Worm (Caenorhabditis elegans): ENCODE measurements around the gene mff-1.
A peak's percentile ranks its signal among the peaks of the same experiment; 100 is the strongest.

mff-1 gene

DNA sequence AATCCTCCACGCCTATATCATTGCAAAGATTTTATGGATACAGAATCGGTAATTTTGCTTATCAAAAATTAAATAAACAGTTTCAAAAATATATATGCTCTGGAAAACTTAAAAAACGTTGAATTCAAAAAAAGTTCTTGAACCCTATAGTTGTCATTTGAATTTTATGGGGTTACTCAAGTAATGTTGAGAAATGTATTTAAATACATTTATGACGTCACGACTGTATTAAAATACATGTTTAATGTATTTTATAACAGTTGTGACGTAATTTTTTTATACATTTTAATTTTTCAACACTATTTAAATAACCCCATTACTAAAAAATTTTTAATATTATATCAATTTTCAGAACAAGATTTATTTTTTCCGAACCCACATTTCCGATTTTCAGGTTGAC lies 9.1 kb upstream of the mff-1 start:
- no peak for TF ChIP-seq T22C8.4 (GFP tag; IDR thresholded peaks at IDR 0.05)
- TF ChIP-seq tab-1 (GFP tag; IDR thresholded peaks at IDR 0.05) = no peak
- TF ChIP-seq ztf-23 (GFP tag; IDR thresholded peaks at IDR 0.05) = no peak
- TF ChIP-seq ref-1 (GFP tag; conservative IDR thresholded peaks at IDR 0.05) = no peak
- no peak for TF ChIP-seq klf-2 (GFP tag; conservative IDR thresholded peaks at IDR 0.05)
- no peak for TF ChIP-seq cog-1 (tag; optimal IDR thresholded peaks at IDR 0.05)
- TF ChIP-seq ztf-29 (GFP tag; IDR thresholded peaks at IDR 0.05) = no peak
- TF ChIP-seq flt-1 (GFP tag; IDR thresholded peaks at IDR 0.05) = no peak
- no peak for TF ChIP-seq med-1 (GFP tag; optimal IDR thresholded peaks at IDR 0.05; ENCODE audit: insufficient read depth)

DNA sequence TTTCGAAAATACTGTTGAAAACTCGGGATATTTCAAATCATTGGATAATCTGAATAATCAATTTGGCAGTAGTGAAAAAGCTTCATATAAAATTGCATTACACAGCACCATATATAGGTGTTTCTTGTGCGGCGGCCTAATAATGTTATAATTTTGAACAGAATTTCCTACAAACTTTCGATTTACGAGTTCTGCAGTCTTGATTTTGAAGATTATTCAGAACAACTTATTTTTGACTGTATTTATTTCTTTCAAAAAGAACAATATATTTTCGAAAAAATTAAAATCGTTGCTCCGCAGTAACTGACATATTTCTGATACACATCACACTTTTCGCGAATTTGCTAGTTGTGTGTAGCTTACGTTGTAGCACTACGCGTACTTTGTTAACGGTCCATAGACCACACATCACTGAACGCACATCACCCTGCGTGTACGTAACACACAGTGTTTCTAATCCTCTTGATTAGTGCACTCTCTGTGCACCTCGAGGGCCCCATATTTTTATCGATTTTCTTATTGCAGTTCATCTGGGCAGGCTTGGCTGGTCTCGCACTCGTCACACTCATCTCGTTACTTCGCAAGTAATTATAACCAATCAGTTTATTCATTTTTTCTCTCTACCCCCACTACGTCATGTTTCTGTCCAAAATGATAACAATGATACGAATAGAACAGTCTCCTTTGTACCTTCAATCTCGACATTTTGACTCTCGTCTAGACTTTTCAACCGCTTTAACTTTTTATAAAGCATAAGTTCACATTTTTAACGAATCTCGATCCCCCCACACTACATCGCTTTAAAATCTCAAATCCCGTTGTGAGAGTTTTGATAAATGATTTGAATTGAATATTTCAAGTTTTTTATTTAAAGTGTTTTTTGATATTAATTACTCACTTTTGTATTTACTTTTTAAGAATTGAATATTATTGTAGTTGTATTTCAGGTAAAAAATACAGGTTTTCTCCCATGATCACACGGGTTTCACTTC lies 3.8 kb upstream of the mff-1 start, which contains the start of the genes F11C1.1 and vwa-8:
Gene F11C1.1 (minus strand): TSS at position 51 of the 992 bp plus-strand sequence.
Gene vwa-8 (plus strand): TSS at position 942 of the 992 bp plus-strand sequence.
- TF ChIP-seq med-1 (GFP tag; optimal IDR thresholded peaks at IDR 0.05; ENCODE audit: insufficient read depth) = no peak
- TF ChIP-seq T22C8.4 (GFP tag; IDR thresholded peaks at IDR 0.05) = peak; percentile 59; the same call in 1 of the 2 replicates

DNA sequence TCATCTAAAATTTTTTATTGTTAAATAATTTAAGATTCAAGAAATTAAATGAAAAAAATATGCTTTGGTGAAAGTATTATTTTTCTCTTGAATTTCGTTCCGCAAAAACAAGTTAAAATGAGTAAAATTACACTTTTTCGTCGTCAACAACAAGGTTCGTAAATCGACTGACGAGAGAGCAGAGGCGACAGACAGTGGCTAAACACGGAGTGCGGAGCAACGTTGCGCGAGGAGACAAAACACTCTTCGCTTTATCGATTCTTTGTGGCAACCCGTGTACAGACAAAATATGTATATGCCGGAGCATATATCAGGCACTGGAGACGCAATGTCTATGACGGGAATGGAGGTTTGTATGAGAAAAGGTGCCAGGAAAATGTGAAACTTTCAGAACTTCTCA lies 2.2 kb upstream of the mff-1 start, which contains the start of gene F11C1.7:
Gene F11C1.7 (plus strand): TSS at position 140 of the 400 bp plus-strand sequence.
- TF ChIP-seq ztf-23 (GFP tag; IDR thresholded peaks at IDR 0.05) (no peak), T22C8.4 (GFP tag; IDR thresholded peaks at IDR 0.05) (peak; percentile 47; the same call in 1 of the 2 replicates), klf-2 (GFP tag; conservative IDR thresholded peaks at IDR 0.05) (no peak), med-1 (GFP tag; optimal IDR thresholded peaks at IDR 0.05; ENCODE audit: insufficient read depth) (no peak), cog-1 (tag; optimal IDR thresholded peaks at IDR 0.05) (no peak), flt-1 (GFP tag; IDR thresholded peaks at IDR 0.05) (no peak)

DNA sequence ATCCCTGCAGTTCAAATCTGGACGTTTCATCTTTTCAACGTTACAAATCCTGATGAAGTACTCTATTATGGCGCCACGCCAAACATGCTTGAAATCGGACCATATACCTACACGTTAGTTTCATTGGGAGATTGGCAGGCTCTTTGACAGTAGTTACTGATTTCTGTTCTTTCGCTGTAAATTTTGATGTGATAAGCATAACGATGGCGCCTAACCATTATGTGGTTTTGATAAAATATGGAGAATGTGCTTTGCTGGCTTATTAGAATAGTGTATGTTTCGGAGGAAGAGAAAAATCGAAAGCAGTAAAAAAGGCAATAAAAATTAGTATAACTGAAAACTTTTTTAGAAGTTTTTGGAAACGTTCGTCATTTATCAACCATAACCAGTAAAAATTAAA lies 4.3 kb downstream of the mff-1 start:
- no peak for TF ChIP-seq ztf-23 (GFP tag; IDR thresholded peaks at IDR 0.05)
- no peak for TF ChIP-seq T22C8.4 (GFP tag; IDR thresholded peaks at IDR 0.05)
- TF ChIP-seq klf-2 (GFP tag; conservative IDR thresholded peaks at IDR 0.05) = no peak

DNA sequence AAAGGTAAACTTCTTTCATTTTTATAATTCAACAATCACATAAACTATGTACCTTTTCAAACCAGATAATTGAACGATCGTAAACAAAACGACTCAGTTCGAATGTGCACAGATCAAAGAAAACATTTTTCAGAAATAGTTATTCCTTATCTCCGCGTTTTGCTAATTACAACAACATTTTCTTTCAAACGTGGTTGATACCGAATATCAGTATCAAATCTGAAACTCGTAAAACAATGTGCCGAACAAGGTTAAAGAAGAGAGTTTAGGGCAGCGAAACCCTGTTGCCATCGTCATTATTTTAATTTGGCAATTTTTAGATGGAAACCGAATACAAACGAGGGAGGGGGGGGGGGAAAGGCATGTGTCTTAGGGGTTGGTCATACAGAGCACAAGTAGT lies 5.6 kb downstream of the mff-1 start, which contains the start of gene scav-4:
Gene scav-4 (plus strand): TSS at position 383 of the 400 bp plus-strand sequence.
- TF ChIP-seq ztf-23 (GFP tag; IDR thresholded peaks at IDR 0.05) (no peak), klf-2 (GFP tag; conservative IDR thresholded peaks at IDR 0.05) (no peak), med-1 (GFP tag; optimal IDR thresholded peaks at IDR 0.05; ENCODE audit: insufficient read depth) (no peak), ztf-29 (GFP tag; IDR thresholded peaks at IDR 0.05) (no peak), ref-1 (GFP tag; conservative IDR thresholded peaks at IDR 0.05) (no peak), T22C8.4 (GFP tag; IDR thresholded peaks at IDR 0.05) (no peak), cog-1 (tag; optimal IDR thresholded peaks at IDR 0.05) (no peak), flt-1 (GFP tag; IDR thresholded peaks at IDR 0.05) (no peak), tab-1 (GFP tag; IDR thresholded peaks at IDR 0.05) (no peak)

DNA sequence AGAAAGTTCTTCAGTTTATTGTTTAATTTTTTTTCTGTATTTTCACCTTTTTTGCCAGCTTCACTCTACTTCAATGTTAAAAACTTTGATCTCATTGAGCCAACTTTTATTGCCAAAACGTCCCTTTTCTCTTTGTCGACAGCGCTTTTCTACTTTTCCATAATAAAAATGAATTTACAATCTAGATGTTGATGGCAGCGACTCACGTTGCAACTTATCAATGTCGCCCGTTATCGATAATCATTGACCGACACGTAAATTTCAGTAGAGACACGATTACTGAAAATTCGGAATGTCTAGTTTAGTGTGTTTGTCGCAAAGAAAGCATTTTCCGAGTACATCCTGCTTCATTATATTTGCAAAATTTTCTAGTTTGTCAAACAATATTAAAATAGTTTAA lies 7.3 kb downstream of the mff-1 start:
- no peak for TF ChIP-seq klf-2 (GFP tag; conservative IDR thresholded peaks at IDR 0.05)

DNA sequence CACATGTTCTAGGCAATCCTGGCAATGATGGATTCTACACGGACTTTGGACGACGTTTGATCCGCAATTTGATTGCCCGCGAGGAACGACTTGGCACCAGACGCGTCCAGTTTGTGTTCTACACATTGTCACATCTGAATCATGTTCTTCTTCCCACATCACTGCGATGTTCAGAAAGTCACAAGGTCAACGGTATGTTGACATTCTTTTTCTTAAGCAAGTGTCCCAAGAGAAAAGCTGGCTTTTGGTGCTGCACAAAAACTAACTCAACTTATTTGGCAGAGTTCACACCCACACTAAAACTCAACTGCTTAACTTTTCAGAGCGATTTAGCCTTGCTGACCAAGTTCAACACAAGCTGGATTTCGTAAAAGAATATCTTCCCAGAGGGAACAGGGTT lies 8.4 kb downstream of the mff-1 start:
- no peak for TF ChIP-seq T22C8.4 (GFP tag; IDR thresholded peaks at IDR 0.05)
- no peak for TF ChIP-seq klf-2 (GFP tag; conservative IDR thresholded peaks at IDR 0.05)
- TF ChIP-seq ztf-29 (GFP tag; IDR thresholded peaks at IDR 0.05) = no peak
- TF ChIP-seq cog-1 (tag; optimal IDR thresholded peaks at IDR 0.05) = no peak
- TF ChIP-seq med-1 (GFP tag; optimal IDR thresholded peaks at IDR 0.05; ENCODE audit: insufficient read depth) = no peak
- TF ChIP-seq ref-1 (GFP tag; conservative IDR thresholded peaks at IDR 0.05) = no peak
- TF ChIP-seq tab-1 (GFP tag; IDR thresholded peaks at IDR 0.05) = no peak
- TF ChIP-seq flt-1 (GFP tag; IDR thresholded peaks at IDR 0.05) = no peak
- no peak for TF ChIP-seq ztf-23 (GFP tag; IDR thresholded peaks at IDR 0.05)

DNA sequence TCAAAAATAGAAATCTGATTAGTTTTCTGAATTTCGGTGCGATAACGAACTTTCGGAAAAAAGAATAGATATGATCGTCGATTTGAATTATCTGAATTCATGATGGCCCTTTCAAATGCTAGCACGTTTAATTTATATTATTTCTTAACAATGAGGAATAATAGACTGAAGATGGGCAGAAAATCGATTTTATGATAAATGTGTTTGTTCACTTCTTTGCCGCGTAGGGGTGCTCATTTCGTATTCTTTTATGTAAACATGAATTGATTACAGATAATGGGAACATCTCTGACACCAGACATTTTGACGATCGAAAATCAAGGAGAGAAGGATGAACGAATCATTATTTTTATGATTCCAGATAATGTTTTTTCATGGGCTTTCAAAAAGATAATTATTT lies 9.6 kb downstream of the mff-1 start, which contains the start of gene F11C1.9:
Gene F11C1.9 (minus strand): TSS at position 101 of the 400 bp plus-strand sequence.
- no peak for TF ChIP-seq tab-1 (GFP tag; IDR thresholded peaks at IDR 0.05)
- TF ChIP-seq ref-1 (GFP tag; conservative IDR thresholded peaks at IDR 0.05) = no peak
- no peak for TF ChIP-seq klf-2 (GFP tag; conservative IDR thresholded peaks at IDR 0.05)
- TF ChIP-seq ztf-29 (GFP tag; IDR thresholded peaks at IDR 0.05) = no peak
- no peak for TF ChIP-seq med-1 (GFP tag; optimal IDR thresholded peaks at IDR 0.05; ENCODE audit: insufficient read depth)
- no peak for TF ChIP-seq ztf-23 (GFP tag; IDR thresholded peaks at IDR 0.05)
- TF ChIP-seq flt-1 (GFP tag; IDR thresholded peaks at IDR 0.05) = no peak
- no peak for TF ChIP-seq cog-1 (tag; optimal IDR thresholded peaks at IDR 0.05)
- no peak for TF ChIP-seq T22C8.4 (GFP tag; IDR thresholded peaks at IDR 0.05)

DNA sequence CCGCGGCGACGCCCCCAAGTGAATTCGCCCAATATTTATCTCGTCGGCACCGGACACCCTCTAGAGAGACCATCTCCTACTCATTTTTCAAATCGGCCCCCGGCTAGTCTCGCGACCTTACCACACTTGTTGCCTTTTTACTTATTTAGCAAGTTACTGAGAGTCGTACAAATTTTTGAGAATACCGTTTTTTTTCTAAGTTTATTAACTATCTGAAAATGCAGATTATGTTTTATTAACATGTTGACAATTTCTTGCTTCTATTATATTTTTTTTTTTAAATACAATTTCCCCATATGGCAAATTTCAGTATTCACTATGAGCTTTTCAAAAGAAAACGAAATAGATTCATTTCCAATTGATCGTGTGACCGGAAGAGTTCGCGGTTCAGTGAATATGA lies 10.2 kb downstream of the mff-1 start, which contains the start of the genes F11C1.4 and F11C1.10:
Gene F11C1.4 (plus strand): TSS at position 301 of the 400 bp plus-strand sequence.
Gene F11C1.10 (plus strand): TSS at position 309 of the 400 bp plus-strand sequence.
- no peak for TF ChIP-seq flt-1 (GFP tag; IDR thresholded peaks at IDR 0.05)
- no peak for TF ChIP-seq ref-1 (GFP tag; conservative IDR thresholded peaks at IDR 0.05)
- TF ChIP-seq tab-1 (GFP tag; IDR thresholded peaks at IDR 0.05) = no peak
- TF ChIP-seq ztf-23 (GFP tag; IDR thresholded peaks at IDR 0.05) = no peak
- no peak for TF ChIP-seq med-1 (GFP tag; optimal IDR thresholded peaks at IDR 0.05; ENCODE audit: insufficient read depth)
- no peak for TF ChIP-seq cog-1 (tag; optimal IDR thresholded peaks at IDR 0.05)
- TF ChIP-seq T22C8.4 (GFP tag; IDR thresholded peaks at IDR 0.05) = no peak
- no peak for TF ChIP-seq ztf-29 (GFP tag; IDR thresholded peaks at IDR 0.05)
- no peak for TF ChIP-seq klf-2 (GFP tag; conservative IDR thresholded peaks at IDR 0.05)

Measured in whole organism, midembryonic.